Fruit fly (Drosophila melanogaster): ENCODE results near the gene CG3568.

CG3568 gene

DNA sequence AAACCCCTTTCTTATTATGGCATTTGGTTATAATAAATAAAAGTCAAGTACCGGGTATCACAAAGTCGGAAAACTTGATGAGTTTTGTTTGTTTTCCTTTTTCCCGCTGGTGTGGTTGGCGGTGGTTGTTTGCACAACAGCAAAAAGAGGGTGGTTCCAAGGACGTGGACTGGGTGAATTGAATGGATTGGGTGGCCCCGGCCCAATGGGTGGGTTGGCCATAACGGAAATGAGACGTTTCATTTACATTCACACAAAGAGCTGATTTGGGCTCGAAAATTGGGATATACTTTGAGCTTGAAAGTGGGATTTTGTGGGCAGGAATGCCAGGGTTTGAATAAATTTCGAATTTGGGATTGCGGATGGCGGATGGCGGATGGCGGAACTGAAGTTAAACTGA is 21.6 kb upstream of the CG3568 start:
- TF ChIP-seq CG1621 (tag; optimal IDR thresholded peaks at IDR 0.05) (no peak), Met (GFP tag; optimal IDR thresholded peaks at IDR 0.05) (no peak), eg (GFP tag; IDR thresholded peaks at IDR 0.05) (no peak)

DNA sequence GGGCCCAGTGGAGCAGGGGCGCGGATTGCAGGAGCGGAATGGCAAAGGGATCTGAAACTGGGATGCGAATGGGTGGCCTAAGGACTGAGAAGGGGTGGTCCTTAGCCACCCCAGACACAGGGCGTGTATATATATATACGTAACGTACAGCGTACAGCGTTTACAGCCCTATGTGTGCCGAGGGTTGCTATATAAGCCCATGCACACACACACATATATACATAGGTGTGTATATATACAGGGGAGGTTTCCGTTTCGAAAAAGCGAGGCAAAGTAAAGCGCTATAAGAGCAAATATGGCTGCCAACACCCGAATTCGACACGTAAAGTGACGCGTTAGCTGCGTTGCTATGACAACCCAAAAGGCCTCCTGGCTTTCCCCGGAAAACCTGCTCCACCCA is 15.7 kb upstream of the CG3568 start:
- TF ChIP-seq net (GFP tag; optimal IDR thresholded peaks at IDR 0.05) (no peak), CG6276 (GFP tag; optimal IDR thresholded peaks at IDR 0.05) (no peak), Sox102F (GFP tag; optimal IDR thresholded peaks at IDR 0.05) (no peak), CG15336 (GFP tag; IDR thresholded peaks at IDR 0.05) (no peak)

- no peak for TF ChIP-seq CG8632 (GFP tag; optimal IDR thresholded peaks at IDR 0.05)
- peak; percentile 27 for TF ChIP-seq cyc (GFP tag; optimal IDR thresholded peaks at IDR 0.05)
- peak; percentile 38 for TF ChIP-seq esn (GFP tag; optimal IDR thresholded peaks at IDR 0.05)
- peak; percentile 22; the same call in 1 of the 3 replicates for TF ChIP-seq eg (GFP tag; IDR thresholded peaks at IDR 0.05)
- peak; percentile 62 for TF ChIP-seq Eip78C (GFP tag)
Measured at dm6 chrX:4529909-4530308, 12.5 kb upstream of the CG3568 start, which contains the start of gene CG3556. Gene CG3556, plus strand, starts transcription at chrX:4530231.

DNA sequence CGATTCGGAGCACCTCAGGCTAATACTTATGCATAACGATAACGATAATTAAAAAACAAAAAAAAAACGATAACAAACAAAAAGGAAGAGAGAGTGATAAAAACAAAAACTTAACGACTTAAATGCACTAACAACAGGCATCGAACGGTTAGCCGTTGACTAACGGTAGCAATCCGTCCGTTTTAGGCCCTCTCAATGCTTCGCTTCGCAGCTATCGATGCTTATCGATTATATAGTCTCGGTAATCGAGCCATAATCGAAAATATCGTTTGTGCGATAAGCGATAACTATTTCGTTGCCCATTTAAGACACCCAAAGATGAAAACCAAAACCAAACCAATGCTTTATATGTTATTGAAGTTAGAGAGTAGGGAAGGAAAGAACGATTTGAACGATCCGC is 8.4 kb upstream of the CG3568 start:
- no peak for TF ChIP-seq fd85E (GFP tag; optimal IDR thresholded peaks at IDR 0.05)
- no peak for TF ChIP-seq CG32006 (GFP tag; optimal IDR thresholded peaks at IDR 0.05)
- TF ChIP-seq Ets96B (tag; optimal IDR thresholded peaks at IDR 0.05), result no peak
- no peak for TF ChIP-seq dac (GFP tag; optimal IDR thresholded peaks at IDR 0.05)
- no peak for TF ChIP-seq CG16779 (tag; optimal IDR thresholded peaks at IDR 0.05)
- TF ChIP-seq CG11762 (GFP tag; optimal IDR thresholded peaks at IDR 0.05; ENCODE audit: insufficient read depth), result no peak
- TF ChIP-seq lz (GFP tag; optimal IDR thresholded peaks at IDR 0.05), result no peak
- no peak for TF ChIP-seq CG9139 (GFP tag; optimal IDR thresholded peaks at IDR 0.05)

DNA sequence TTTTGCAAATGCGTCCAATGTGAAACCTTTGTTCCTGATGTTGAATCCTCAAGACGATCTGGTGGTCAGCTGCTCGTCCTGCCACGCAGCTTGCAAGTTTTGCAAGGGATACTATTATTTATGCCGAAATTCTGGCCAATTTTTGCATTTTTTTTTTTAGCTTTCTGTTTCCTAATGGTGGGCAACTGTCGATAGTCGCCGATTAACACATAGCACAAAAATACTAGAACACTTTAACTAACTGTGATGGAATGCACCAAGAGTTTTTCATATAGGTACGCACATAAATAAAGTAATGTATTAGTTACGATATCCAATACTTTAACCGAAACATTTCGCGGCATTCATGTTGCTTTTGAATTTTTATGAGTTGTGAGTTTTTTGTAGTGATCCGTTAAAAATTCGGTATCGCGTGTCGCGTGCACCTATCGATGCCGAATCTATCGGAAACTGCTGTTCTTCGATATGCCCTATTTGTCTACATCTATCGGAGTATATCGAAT is 1.9 kb upstream of the CG3568 start, which contains the start of the genes rb and CHOp24:
Gene rb, minus strand, starts transcription at position 197 of the 503 bp plus-strand sequence.
Gene CHOp24, plus strand, starts transcription at position 479 of the 503 bp plus-strand sequence.
- TF ChIP-seq CG6792 (GFP tag; optimal IDR thresholded peaks at IDR 0.05) (peak; percentile 8), CG32006 (GFP tag; optimal IDR thresholded peaks at IDR 0.05) (no peak), lz (GFP tag; optimal IDR thresholded peaks at IDR 0.05) (no peak), CG3032 (tag; optimal IDR thresholded peaks at IDR 0.05) (peak; percentile 40), Eip93F (GFP tag; optimal IDR thresholded peaks at IDR 0.05) (no peak), svp (GFP tag) (peak; percentile 81), Met (GFP tag; optimal IDR thresholded peaks at IDR 0.05) (no peak), vri (GFP tag; optimal IDR thresholded peaks at IDR 0.05) (no peak), Hr4 (GFP tag; optimal IDR thresholded peaks at IDR 0.05) (no peak), CG16779 (tag; optimal IDR thresholded peaks at IDR 0.05) (no peak), CG6808 (GFP tag; optimal IDR thresholded peaks at IDR 0.05) (no peak), CG34406 (GFP tag; optimal IDR thresholded peaks at IDR 0.05) (no peak), pdm3 (GFP tag; optimal IDR thresholded peaks at IDR 0.05) (no peak), topi (GFP tag; optimal IDR thresholded peaks at IDR 0.05) (no peak), spab (GFP tag; optimal IDR thresholded peaks at IDR 0.05) (no peak), Gug (GFP tag; IDR thresholded peaks at IDR 0.05) (no peak), ss (GFP tag; optimal IDR thresholded peaks at IDR 0.05) (peak in 1 of 2 experiments; percentile 62), CG8119 (GFP tag; IDR thresholded peaks at IDR 0.05) (peak; percentile 57), achi (GFP tag; optimal IDR thresholded peaks at IDR 0.05) (no peak), CG15336 (GFP tag; IDR thresholded peaks at IDR 0.05) (peak; percentile 31; the same call in 1 of the 2 replicates), CG31627 (GFP tag; optimal IDR thresholded peaks at IDR 0.05) (no peak), CG9139 (GFP tag; optimal IDR thresholded peaks at IDR 0.05) (peak; percentile 47), Smox (GFP tag; optimal IDR thresholded peaks at IDR 0.05) (no peak), Eip75B (GFP tag; optimal IDR thresholded peaks at IDR 0.05) (no peak), CG6163 (GFP tag; IDR thresholded peaks at IDR 0.05) (peak; percentile 13; the same call in 1 of the 3 replicates), Ets21C (GFP tag; optimal IDR thresholded peaks at IDR 0.05) (no peak), eg (GFP tag; IDR thresholded peaks at IDR 0.05) (no peak), net (GFP tag; optimal IDR thresholded peaks at IDR 0.05) (no peak), acj6 (GFP tag; optimal IDR thresholded peaks at IDR 0.05) (no peak), CG11294 (GFP tag; IDR thresholded peaks at IDR 0.05) (no peak), esn (GFP tag; optimal IDR thresholded peaks at IDR 0.05) (peak; percentile 45), fd85E (GFP tag; optimal IDR thresholded peaks at IDR 0.05) (no peak), CG10631 (GFP tag; optimal IDR thresholded peaks at IDR 0.05) (peak; percentile 25), Ets96B (tag; optimal IDR thresholded peaks at IDR 0.05) (peak; percentile 29), Sox14 (GFP tag; optimal IDR thresholded peaks at IDR 0.05) (no peak), CG6276 (GFP tag; optimal IDR thresholded peaks at IDR 0.05) (no peak)

Data from whole organism, prepupa.